Worm (Caenorhabditis elegans): ENCODE results near the gene gst-9.

DNA sequence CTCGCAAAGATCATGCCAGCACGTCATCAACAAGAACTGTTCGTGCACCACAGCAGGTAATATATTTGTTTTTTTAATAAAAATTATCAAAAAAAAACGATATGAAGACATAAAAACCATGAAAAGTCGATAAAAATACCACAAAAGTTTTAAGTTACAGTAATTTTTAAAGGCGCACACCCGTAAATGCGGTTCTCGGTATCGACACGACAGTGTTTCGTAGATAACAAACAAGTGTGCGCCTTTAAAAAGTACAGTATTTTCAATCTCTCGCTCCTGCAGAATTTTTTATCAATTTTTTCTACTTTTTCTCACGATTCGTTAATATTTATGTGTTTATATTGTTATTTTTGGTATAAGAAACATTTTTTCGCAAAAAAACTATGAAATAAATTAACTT is 13.9 kb downstream of the gst-9 start:
- TF ChIP-seq nhr-76 (tag; optimal IDR thresholded peaks at IDR 0.05) (no peak), nhr-237 (tag; optimal IDR thresholded peaks at IDR 0.05) (no peak), nhr-28 (tag; optimal IDR thresholded peaks at IDR 0.05) (no peak), flh-1 (GFP tag; optimal IDR thresholded peaks at IDR 0.05) (no peak), unc-39 (tag; optimal IDR thresholded peaks at IDR 0.05) (no peak), nhr-12 (tag; optimal IDR thresholded peaks at IDR 0.05) (no peak), unc-62 (GFP tag; optimal IDR thresholded peaks at IDR 0.05) (no peak), hlh-1 (tag; optimal IDR thresholded peaks at IDR 0.05) (no peak), ces-1 (GFP tag; optimal IDR thresholded peaks at IDR 0.05) (no peak), ceh-83 (GFP tag; optimal IDR thresholded peaks at IDR 0.05) (no peak), M03D4.4 (tag; optimal IDR thresholded peaks at IDR 0.05) (no peak), zip-8 (tag; optimal IDR thresholded peaks at IDR 0.05) (no peak)

All from whole organism, mixed stage, embryonic.